Worm (Caenorhabditis elegans) whole organism, L4/young adult: ENCODE data around the gene ace-1.

Experiments
- dao-5 ChIP-seq: sonication (generic microtip); optimal IDR thresholded peaks from 2 replicates; lab custom pipeline; 2016; ENCODE audit warnings: missing genotype, missing genetic modification characterization, moderate library complexity, missing compliant biosample characterization
- him-1 ChIP-seq: sonication (generic microtip); optimal IDR thresholded peaks from 2 replicates; lab custom pipeline; 2016; ENCODE audit warnings: missing genotype, missing genetic modification reagents, missing genetic modification characterization, missing compliant biosample characterization

ce11 chrX:16349019-16349418, 18.1 kb upstream of the ace-1 start:
- TF ChIP-seq him-1 (tag; lab: Kevin White, UChicago) = no peak
- no peak for TF ChIP-seq dao-5 (tag; lab: Kevin White, UChicago)
